ENCODE assay signal across 3 worm cellular contexts in the genomic region with DNA sequence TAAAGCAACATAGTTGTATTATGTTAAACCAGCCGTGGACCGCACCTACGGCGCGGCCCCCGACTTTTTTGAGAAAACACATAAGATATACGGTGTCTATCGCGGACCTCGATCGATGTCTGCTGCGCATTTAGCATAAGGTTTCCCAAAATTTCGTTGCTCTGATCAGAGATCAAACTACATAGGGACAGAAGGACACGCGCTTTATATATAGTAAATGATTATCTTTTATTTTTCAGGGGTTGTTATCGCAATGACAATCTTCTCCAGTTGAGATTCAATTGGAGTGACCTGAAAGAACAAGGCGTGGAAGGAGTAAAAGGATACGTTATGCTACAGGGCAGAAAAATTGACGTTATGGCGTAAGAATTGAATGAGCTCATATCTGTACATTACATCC.
TF ChIP-seq lines count a peak whose summit lies in the region.

No protein-coding gene starts in this region.

TF ChIP-seq in whole organism, L3 larva, 47 proteins besides CTCF, POLR2A, EP300 and RAD21:
- peak; percentile 19 for TF ChIP-seq elt-2 (tag; optimal IDR thresholded peaks at IDR 0.05; lab: Kevin White, UChicago)

TF ChIP-seq in whole organism, L4 larva, 104 proteins besides CTCF, POLR2A, EP300 and RAD21:
- TF ChIP-seq aha-1 (tag; lab: Kevin White, UChicago) = peak; percentile 26

TF ChIP-seq in whole organism, young adult, 124 proteins besides CTCF, POLR2A, EP300 and RAD21:
- TF ChIP-seq snpc-4 (GFP tag; optimal IDR thresholded peaks at IDR 0.05; lab: Kevin White, UChicago) (peak; percentile 32), snpc-4 (tag; optimal IDR thresholded peaks at IDR 0.05; lab: Kevin White, UChicago) (peak in 2 of 4 experiments; percentile 87 to 90), B0336.3 (GFP tag; IDR thresholded peaks at IDR 0.05; lab: Robert Waterston, UW) (0 out of 2 replicates have a peak, but pooled peaks have one; percentile 31), D2030.7 (GFP tag; IDR thresholded peaks at IDR 0.05; lab: Robert Waterston, UW) (0 out of 2 replicates have a peak, but pooled peaks have one; percentile 13), hmg-1.2 (GFP tag; IDR thresholded peaks at IDR 0.05; lab: Robert Waterston, UW) (peak; percentile 49), attf-6 (GFP tag; IDR thresholded peaks at IDR 0.05; lab: Robert Waterston, UW) (peak; percentile 53; the same call in 1 of the 2 replicates), Y56A3A.18 (GFP tag; IDR thresholded peaks at IDR 0.05; lab: Robert Waterston, UW) (0 out of 2 replicates have a peak, but pooled peaks have one; percentile 8), pbrm-1 (GFP tag; IDR thresholded peaks at IDR 0.05; lab: Robert Waterston, UW) (0 out of 2 replicates have a peak, but pooled peaks have one; percentile 32), snpc-1.1 (tag; optimal IDR thresholded peaks at IDR 0.05; lab: Kevin White, UChicago; ENCODE audit: insufficient read depth) (peak; percentile 75)
